Fruit fly (Drosophila melanogaster): ENCODE measurements around the gene RpS21.

The RpS21 gene

DNA sequence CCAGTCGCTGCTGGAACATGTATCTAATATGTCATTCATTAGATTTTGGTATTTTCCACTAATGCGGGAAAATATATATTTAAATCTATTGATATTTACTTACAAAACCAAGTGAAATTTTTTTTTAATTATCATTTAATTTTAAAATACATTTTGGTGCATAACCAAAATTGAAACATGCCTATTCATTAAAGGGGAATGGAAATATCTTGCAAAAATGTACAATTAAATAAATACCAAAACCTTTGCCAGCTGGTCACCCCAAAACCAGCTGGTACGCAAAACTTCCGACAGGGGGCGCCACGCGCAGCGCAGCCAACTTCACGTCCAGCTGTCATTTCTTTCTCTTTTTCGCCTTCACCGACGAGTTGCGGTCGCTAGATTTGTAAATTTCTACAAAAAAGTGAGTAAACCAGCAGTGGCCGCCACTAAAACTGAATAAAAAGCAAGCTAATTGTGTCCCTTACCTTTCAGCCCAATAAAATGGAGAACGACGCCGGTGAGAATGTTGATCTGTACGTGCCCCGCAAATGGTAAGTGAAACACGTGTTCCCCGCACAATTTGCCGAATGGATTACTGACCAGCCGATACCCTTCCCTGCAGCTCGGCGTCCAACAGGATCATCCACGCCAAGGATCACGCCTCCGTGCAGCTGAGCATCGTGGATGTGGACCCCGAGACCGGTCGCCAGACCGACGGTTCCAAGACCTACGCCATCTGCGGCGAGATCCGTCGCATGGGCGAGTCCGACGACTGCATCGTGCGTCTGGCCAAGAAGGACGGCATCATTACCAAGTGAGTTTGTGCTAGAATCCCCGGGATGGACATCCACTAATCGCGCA, at the start of gene RpS21, which contains the start of gene CG3104 (continued):
- peak; percentile 62 for TF ChIP-seq CG4360 (GFP tag; IDR thresholded peaks at IDR 0.05)
- TF ChIP-seq fru (optimal IDR thresholded peaks at IDR 0.05) = no peak
- peak; percentile 66 for TF ChIP-seq CG11696 (GFP tag; IDR thresholded peaks at IDR 0.05)
- peak; percentile 50 for TF ChIP-seq luna (GFP tag; optimal IDR thresholded peaks at IDR 0.05)
- TF ChIP-seq crp (GFP tag; optimal IDR thresholded peaks at IDR 0.05) = peak; percentile 2 to 80
- peak; percentile 83 for TF ChIP-seq CG2712 (tag; optimal IDR thresholded peaks at IDR 0.05)
- peak; percentile 62 for TF ChIP-seq CG6689 (GFP tag; IDR thresholded peaks at IDR 0.05)
- TF ChIP-seq so (GFP tag; IDR thresholded peaks at IDR 0.05) = peak; percentile 74
- peak; percentile 91 for TF ChIP-seq CG14710 (tag; optimal IDR thresholded peaks at IDR 0.05)
- TF ChIP-seq disco-r (GFP tag; optimal IDR thresholded peaks at IDR 0.05) = peak; percentile 56
- no peak for TF ChIP-seq usp (GFP tag; optimal IDR thresholded peaks at IDR 0.05)
- no peak for TF ChIP-seq Trl (optimal IDR thresholded peaks at IDR 0.05)
- peak; percentile 93 for TF ChIP-seq Trl (GFP tag; optimal IDR thresholded peaks at IDR 0.05)
- TF ChIP-seq Nf-YC (tag; optimal IDR thresholded peaks at IDR 0.05) = peak; percentile 78
- peak; percentile 93 for TF ChIP-seq CG9932 (GFP tag; IDR thresholded peaks at IDR 0.05)
- peak; percentile 72; the same call in 1 of the 2 replicates for TF ChIP-seq bowl (GFP tag; IDR thresholded peaks at IDR 0.05)
- peak; percentile 88 for TF ChIP-seq Camta (GFP tag; optimal IDR thresholded peaks at IDR 0.05)
- TF ChIP-seq CG8089 (GFP tag; optimal IDR thresholded peaks at IDR 0.05) = peak; percentile 83
- TF ChIP-seq CG14050 (GFP tag; IDR thresholded peaks at IDR 0.05) = peak; percentile 79
- peak; percentile 61 for TF ChIP-seq Chrac-16 (GFP tag; optimal IDR thresholded peaks at IDR 0.05)
- TF ChIP-seq CG17802 (tag; optimal IDR thresholded peaks at IDR 0.05) = peak; percentile 80
- TF ChIP-seq CG8388 (GFP tag; optimal IDR thresholded peaks at IDR 0.05) = peak; percentile 55
- TF ChIP-seq CG10147 (GFP tag; optimal IDR thresholded peaks at IDR 0.05) = peak; percentile 73
- peak; percentile 39 for TF ChIP-seq Kr (GFP tag; optimal IDR thresholded peaks at IDR 0.05)
- peak; percentile 66 for TF ChIP-seq CG10565 (GFP tag; optimal IDR thresholded peaks at IDR 0.05)
- TF ChIP-seq CG14014 (GFP tag; IDR thresholded peaks at IDR 0.05) = peak; percentile 86
- no peak for TF ChIP-seq Elba2 (GFP tag; optimal IDR thresholded peaks at IDR 0.05)
- TF ChIP-seq CG16863 (GFP tag; optimal IDR thresholded peaks at IDR 0.05) = peak; percentile 83
- peak; percentile 77 for TF ChIP-seq CG7786 (GFP tag; optimal IDR thresholded peaks at IDR 0.05)
- peak; percentile 87 for TF ChIP-seq CG12104 (GFP tag; optimal IDR thresholded peaks at IDR 0.05)
- peak; percentile 86 for TF ChIP-seq CG14667 (GFP tag; IDR thresholded peaks at IDR 0.05)
- no peak for TF ChIP-seq CG7963 (GFP tag; IDR thresholded peaks at IDR 0.05; ENCODE audit: partially characterized antibody)
- TF ChIP-seq CG4282 (GFP tag; optimal IDR thresholded peaks at IDR 0.05) = peak; percentile 75
- TF ChIP-seq CG2678 (tag; optimal IDR thresholded peaks at IDR 0.05) = peak; percentile 75
- TF ChIP-seq CG6683 (GFP tag; optimal IDR thresholded peaks at IDR 0.05) = peak; percentile 61
- TF ChIP-seq HLH3B (GFP tag; IDR thresholded peaks at IDR 0.05) = peak; percentile 80
- peak; percentile 89 for TF ChIP-seq mirr (GFP tag; optimal IDR thresholded peaks at IDR 0.05)
- TF ChIP-seq Ssrp (tag; optimal IDR thresholded peaks at IDR 0.05) = peak; percentile 66
- peak; percentile 93 for TF ChIP-seq CG34376 (GFP tag; optimal IDR thresholded peaks at IDR 0.05)
- peak; percentile 52 for TF ChIP-seq abd-A (tag; optimal IDR thresholded peaks at IDR 0.05)
- TF ChIP-seq ac (GFP tag; optimal IDR thresholded peaks at IDR 0.05) = peak; percentile 80
- peak; percentile 81 for TF ChIP-seq al (GFP tag; IDR thresholded peaks at IDR 0.05)
- TF ChIP-seq inv (GFP tag; IDR thresholded peaks at IDR 0.05; ENCODE audit: partially characterized antibody) = no peak
- peak; percentile 72 for TF ChIP-seq CG16815 (GFP tag; optimal IDR thresholded peaks at IDR 0.05)
- TF ChIP-seq Opbp (GFP tag; IDR thresholded peaks at IDR 0.05; ENCODE audit: partially characterized antibody) = peak; percentile 100
- no peak for TF ChIP-seq vnd (GFP tag; IDR thresholded peaks at IDR 0.05; ENCODE audit: partially characterized antibody)
- TF ChIP-seq btn (GFP tag; optimal IDR thresholded peaks at IDR 0.05) = peak; percentile 28
- TF ChIP-seq knrl (GFP tag; IDR thresholded peaks at IDR 0.05; ENCODE audit: partially characterized antibody) = peak; percentile 47; the same call in 1 of the 3 replicates
- TF ChIP-seq nmo (GFP tag; optimal IDR thresholded peaks at IDR 0.05) = peak; percentile 86

Data from whole organism, embryonic.